Worm (Caenorhabditis elegans) whole organism, L3 larva: Measurements from ENCODE around the gene C46A5.6.

Source experiments
- ZK546.5 ChIP-seq: sonication (generic microtip); optimal IDR thresholded peaks from 2 replicates; lab custom pipeline; 2017; ENCODE audit warnings: missing biosample characterization, missing genetic modification characterization
- ceh-82 ChIP-seq: fragments of 150-350 bp; optimal IDR thresholded peaks from 2 replicates; lab custom pipeline; 2014; ENCODE audit warnings: missing biosample characterization, missing genetic modification characterization
- egl-27 ChIP-seq: sonication (generic microtip); optimal IDR thresholded peaks from 4 replicates; lab custom pipeline; 2017; ENCODE audit warnings: missing biosample characterization, missing genetic modification reagents, missing genetic modification characterization
- fkh-10 ChIP-seq: sonication (generic microtip); optimal IDR thresholded peaks from 2 replicates; lab custom pipeline; 2017; ENCODE audit warnings: missing biosample characterization, missing genetic modification reagents, missing genetic modification characterization
- jun-1 ChIP-seq: fragments of 150-350 bp; optimal IDR thresholded peaks from 2 replicates; lab custom pipeline; 2014; ENCODE audit warnings: missing biosample characterization, missing genetic modification reagents, missing genetic modification characterization
- mdl-1 ChIP-seq: fragments of 150-350 bp; optimal IDR thresholded peaks from 2 replicates; lab custom pipeline; 2014; ENCODE audit warnings: missing biosample characterization, missing genetic modification characterization
- mml-1 ChIP-seq: fragments of 150-350 bp; sonication (generic microtip); optimal IDR thresholded peaks from 3 replicates; lab custom pipeline; 2014; ENCODE audit warnings: missing biosample characterization, missing genetic modification characterization
- nhr-12 ChIP-seq: fragments of 150-350 bp; optimal IDR thresholded peaks from 2 replicates; lab custom pipeline; 2014; ENCODE audit warnings: missing biosample characterization, missing genetic modification characterization
- nhr-76 ChIP-seq: fragments of 150-350 bp; sonication (generic microtip); optimal IDR thresholded peaks from 5 replicates; lab custom pipeline; 2014; ENCODE audit warnings: missing biosample characterization, missing genetic modification characterization
- tbx-2 ChIP-seq: sonication (generic microtip); optimal IDR thresholded peaks from 2 replicates; lab custom pipeline; 2016; ENCODE audit warnings: mild to moderate bottlenecking, missing genetic modification characterization, missing compliant biosample characterization
- unc-62 ChIP-seq: fragments of 150-350 bp; sonication (generic microtip); optimal IDR thresholded peaks from 4 replicates; lab custom pipeline; 2014; ENCODE audit warnings: missing biosample characterization, missing genetic modification reagents, missing genetic modification characterization
- zag-1 ChIP-seq: fragments of 150-350 bp; optimal IDR thresholded peaks from 2 replicates; lab custom pipeline; 2014; ENCODE audit warnings: missing biosample characterization, missing genetic modification characterization
- ztf-11 ChIP-seq: fragments of 150-350 bp; optimal IDR thresholded peaks from 2 replicates; lab custom pipeline; 2014; ENCODE audit warnings: missing biosample characterization, missing genetic modification characterization

- TF ChIP-seq nhr-76 (tag; lab: Kevin White, UChicago) = no peak
- no peak for TF ChIP-seq mdl-1
- no peak for TF ChIP-seq tbx-2
- no peak for TF ChIP-seq unc-62
- TF ChIP-seq fkh-10 = no peak
- TF ChIP-seq ceh-82 = no peak
- TF ChIP-seq nhr-12 (tag; lab: Kevin White, UChicago) = no peak
- no peak for TF ChIP-seq jun-1 (tag; lab: Kevin White, UChicago)
- TF ChIP-seq mml-1 (tag; lab: Kevin White, UChicago) = no peak
- no peak for TF ChIP-seq egl-27
- TF ChIP-seq ztf-11 (tag; lab: Kevin White, UChicago) = no peak
- no peak for TF ChIP-seq zag-1 (tag; lab: Kevin White, UChicago)
- no peak for TF ChIP-seq ZK546.5 (tag; lab: Kevin White, UChicago)
These were observed 3.5 kb downstream of the C46A5.6 start, which contains the start of gene del-7 for ce11 chrIV:7760117-7760516.
